Worm (Caenorhabditis elegans) whole organism, L2 larva: ENCODE results near the gene T28C6.8.

Source experiments
- C34F6.9 ChIP-seq: fragments of 150-350 bp; optimal IDR thresholded peaks from 2 replicates; lab custom pipeline; 2014; ENCODE audit warnings: missing biosample characterization, missing genetic modification characterization
- F13H6.1 ChIP-seq: sonication (generic microtip); optimal IDR thresholded peaks from 2 replicates; lab custom pipeline; 2016; ENCODE audit warnings: missing genetic modification characterization, missing compliant biosample characterization
- R02D3.7 ChIP-seq: fragments of 150-350 bp; optimal IDR thresholded peaks from 2 replicates; lab custom pipeline; 2014; ENCODE audit warnings: missing biosample characterization, missing genetic modification characterization
- Y55F3AM.14 ChIP-seq: fragments of 200-800 bp; sonication (Bioruptor generic); optimal IDR thresholded peaks from 2 replicates; lab custom pipeline; 2018; ENCODE audit warnings: mild to moderate bottlenecking, missing genetic modification characterization, missing compliant biosample characterization
- ZK546.5 ChIP-seq: sonication (generic microtip); optimal IDR thresholded peaks from 2 replicates; lab custom pipeline; 2017; ENCODE audit warnings: missing biosample characterization, missing genetic modification characterization
- aly-2 ChIP-seq: fragments of 150-350 bp; optimal IDR thresholded peaks from 2 replicates; lab custom pipeline; 2014; ENCODE audit warnings: missing biosample characterization, missing genetic modification characterization
- blmp-1 ChIP-seq: sonication (generic microtip); optimal IDR thresholded peaks from 2 replicates; lab custom pipeline; 2017; ENCODE audit warnings: missing genetic modification characterization, mild to moderate bottlenecking, missing compliant biosample characterization, antibody characterized with exemption, moderate library complexity; ENCODE audit not compliant: insufficient read depth
- ceh-16 ChIP-seq: fragments of 150-350 bp; optimal IDR thresholded peaks from 2 replicates; lab custom pipeline; 2014; ENCODE audit warnings: missing biosample characterization, missing genetic modification characterization
- ceh-82 ChIP-seq: fragments of 150-350 bp; optimal IDR thresholded peaks from 2 replicates; lab custom pipeline; 2014; ENCODE audit warnings: missing biosample characterization, missing genetic modification characterization
- crh-2 ChIP-seq: sonication (generic microtip); optimal IDR thresholded peaks from 2 replicates; lab custom pipeline; 2017; ENCODE audit warnings: missing biosample characterization, missing genetic modification characterization
- dmd-4 ChIP-seq: sonication (generic microtip); optimal IDR thresholded peaks from 2 replicates; lab custom pipeline; 2017; ENCODE audit warnings: missing biosample characterization, missing genetic modification characterization
- egl-27 ChIP-seq: sonication (generic microtip); optimal IDR thresholded peaks from 3 replicates; lab custom pipeline; 2017; ENCODE audit warnings: missing biosample characterization, missing genetic modification reagents, missing genetic modification characterization
- elt-1 ChIP-seq: fragments of 150-350 bp; optimal IDR thresholded peaks from 2 replicates; lab custom pipeline; 2014; ENCODE audit warnings: missing biosample characterization, missing genetic modification characterization
- fos-1 ChIP-seq: fragments of 150-350 bp; optimal IDR thresholded peaks from 2 replicates; lab custom pipeline; 2014; ENCODE audit warnings: missing biosample characterization, missing genetic modification characterization
- gmeb-1 ChIP-seq: fragments of 150-350 bp; optimal IDR thresholded peaks from 2 replicates; lab custom pipeline; 2014; ENCODE audit warnings: missing biosample characterization, missing genetic modification characterization
- lin-13 ChIP-seq: fragments of 150-350 bp; optimal IDR thresholded peaks from 2 replicates; lab custom pipeline; 2014; ENCODE audit warnings: missing biosample characterization, missing genetic modification reagents, missing genetic modification characterization
- lin-39 ChIP-seq: fragments of 150-350 bp; optimal IDR thresholded peaks from 2 replicates; lab custom pipeline; 2014; ENCODE audit warnings: missing biosample characterization, missing genetic modification reagents, missing genetic modification characterization
- lsy-2 ChIP-seq, 2 experiments: fragments of 150-350 bp in 1 of 2; sonication (generic microtip) in 1 of 2; optimal IDR thresholded peaks; 2 replicates each; lab custom pipeline; 2014 to 2017; ENCODE audit warnings: missing biosample characterization in 2 of 2, missing genetic modification characterization in 2 of 2
- mab-5 ChIP-seq: fragments of 150-350 bp; optimal IDR thresholded peaks from 2 replicates; lab custom pipeline; 2014; ENCODE audit warnings: missing biosample characterization, missing genetic modification characterization
- mdl-1 ChIP-seq, 2 experiments: fragments of 150-350 bp in 1 of 2; sonication (generic microtip) in 1 of 2; optimal IDR thresholded peaks; 2 replicates each; lab custom pipeline; 2017; ENCODE audit warnings: missing biosample characterization in 2 of 2, missing genetic modification characterization in 2 of 2
- nhr-10 ChIP-seq: sonication (generic microtip); optimal IDR thresholded peaks from 2 replicates; lab custom pipeline; 2017; ENCODE audit warnings: missing biosample characterization, missing genetic modification characterization
- nhr-11 ChIP-seq: fragments of 150-350 bp; optimal IDR thresholded peaks from 2 replicates; lab custom pipeline; 2014; ENCODE audit warnings: missing biosample characterization, missing genetic modification characterization
- nhr-12 ChIP-seq: fragments of 150-350 bp; optimal IDR thresholded peaks from 2 replicates; lab custom pipeline; 2014; ENCODE audit warnings: missing biosample characterization, missing genetic modification characterization
- nhr-129 ChIP-seq: fragments of 150-350 bp; optimal IDR thresholded peaks from 2 replicates; lab custom pipeline; 2014; ENCODE audit warnings: missing biosample characterization, missing genetic modification characterization
- nhr-21 ChIP-seq: fragments of 150-350 bp; optimal IDR thresholded peaks from 2 replicates; lab custom pipeline; 2014; ENCODE audit warnings: missing biosample characterization, missing genetic modification characterization
- nhr-23 ChIP-seq: fragments of 150-350 bp; optimal IDR thresholded peaks from 2 replicates; lab custom pipeline; 2014; ENCODE audit warnings: missing biosample characterization, missing genetic modification reagents, missing genetic modification characterization
- nhr-237 ChIP-seq: fragments of 150-350 bp; optimal IDR thresholded peaks from 2 replicates; lab custom pipeline; 2014; ENCODE audit warnings: missing biosample characterization, missing genetic modification characterization
- nhr-25 ChIP-seq: fragments of 150-350 bp; sonication (generic microtip); optimal IDR thresholded peaks from 3 replicates; lab custom pipeline; 2014; ENCODE audit warnings: missing biosample characterization, missing genetic modification characterization
- nhr-6 ChIP-seq: fragments of 150-350 bp; optimal IDR thresholded peaks from 2 replicates; lab custom pipeline; 2014; ENCODE audit warnings: missing biosample characterization, missing genetic modification characterization
- nhr-77 ChIP-seq: fragments of 150-350 bp; optimal IDR thresholded peaks from 2 replicates; lab custom pipeline; 2014; ENCODE audit warnings: missing biosample characterization, missing genetic modification characterization
- peb-1 ChIP-seq: fragments of 150-350 bp; optimal IDR thresholded peaks from 2 replicates; lab custom pipeline; 2014; ENCODE audit warnings: missing biosample characterization, missing genetic modification characterization
- sem-4 ChIP-seq: fragments of 150-350 bp; optimal IDR thresholded peaks from 2 replicates; lab custom pipeline; 2014; ENCODE audit warnings: missing biosample characterization, missing genetic modification reagents, missing genetic modification characterization
- skn-1 ChIP-seq: sonication (generic microtip); optimal IDR thresholded peaks from 2 replicates; lab custom pipeline; 2017; ENCODE audit warnings: missing biosample characterization, missing genetic modification characterization
- sma-3 ChIP-seq: sonication (generic microtip); optimal IDR thresholded peaks from 2 replicates; lab custom pipeline; 2016; ENCODE audit warnings: missing genetic modification reagents, missing genetic modification characterization, missing compliant biosample characterization
- sma-9 ChIP-seq, 2 experiments: fragments of 150-350 bp in 1 of 2; sonication (generic microtip) in 1 of 2; optimal IDR thresholded peaks; 2 replicates each; lab custom pipeline; 2014 to 2016; ENCODE audit warnings: missing genetic modification characterization in 2 of 2, mild to moderate bottlenecking in 1 of 2, missing biosample characterization in 1 of 2, missing compliant biosample characterization in 1 of 2, missing genetic modification reagents in 1 of 2, moderate library complexity in 1 of 2
- snpc-4 ChIP-seq: fragments of 150-350 bp; optimal IDR thresholded peaks from 2 replicates; lab custom pipeline; 2014; ENCODE audit warnings: missing biosample characterization, missing genetic modification characterization
- unc-39 ChIP-seq: fragments of 150-350 bp; optimal IDR thresholded peaks from 2 replicates; lab custom pipeline; 2014; ENCODE audit warnings: missing biosample characterization, missing genetic modification characterization
- unc-55 ChIP-seq: fragments of 150-350 bp; sonication (generic microtip); optimal IDR thresholded peaks from 3 replicates; lab custom pipeline; 2014; ENCODE audit warnings: missing biosample characterization, missing genetic modification reagents, missing genetic modification characterization
- unc-62 ChIP-seq: fragments of 150-350 bp; optimal IDR thresholded peaks from 2 replicates; lab custom pipeline; 2014; ENCODE audit warnings: missing biosample characterization, missing genetic modification reagents, missing genetic modification characterization
- zag-1 ChIP-seq: fragments of 150-350 bp; optimal IDR thresholded peaks from 2 replicates; lab custom pipeline; 2014; ENCODE audit warnings: missing biosample characterization, missing genetic modification characterization
- ztf-1 ChIP-seq: fragments of 200-800 bp; sonication (Bioruptor generic); conservative IDR thresholded peaks from 2 replicates; pipeline ENCODE4 v1.3.6; 2022; ENCODE audit warnings: missing genetic modification characterization, missing compliant biosample characterization
- ztf-11 ChIP-seq: sonication (generic microtip); optimal IDR thresholded peaks from 2 replicates; lab custom pipeline; 2017; ENCODE audit warnings: missing biosample characterization, missing genetic modification characterization

Gene T28C6.8

ce11 chrIV:8813614-8814013, 16.9 kb downstream of the T28C6.8 start, which contains the start of gene exc-5:
exc-5 (minus strand) TSS chrIV:8813670.
- TF ChIP-seq C34F6.9 (tag; lab: Kevin White, UChicago), result peak; percentile 8
- TF ChIP-seq F13H6.1 (tag; lab: Kevin White, UChicago), result peak; percentile 51
- peak; percentile 28 for TF ChIP-seq sma-9 (GFP tag; optimal IDR thresholded peaks at IDR 0.05; lab: Kevin White, UChicago)
- no peak for TF ChIP-seq sma-9 (tag; optimal IDR thresholded peaks at IDR 0.05; lab: Kevin White, UChicago)
- TF ChIP-seq nhr-129 (tag; lab: Kevin White, UChicago), result peak; percentile 13
- TF ChIP-seq nhr-6, result no peak
- TF ChIP-seq blmp-1 (tag; lab: Kevin White, UChicago), result no peak

ce11 chrIV:8807327-8807726, 23.2 kb downstream of the T28C6.8 start:
- TF ChIP-seq nhr-25 (tag; lab: Kevin White, UChicago) (no peak), skn-1 (tag; lab: Kevin White, UChicago) (no peak), fos-1 (peak; percentile 78), peb-1 (tag; lab: Kevin White, UChicago) (no peak), zag-1 (tag; lab: Kevin White, UChicago) (no peak)

ce11 chrIV:8798255-8798654, 32.3 kb downstream of the T28C6.8 start, which contains the start of gene clec-182:
clec-182 (minus strand) TSS chrIV:8798355.
- no peak for TF ChIP-seq lin-39
- no peak for TF ChIP-seq dmd-4 (tag; lab: Kevin White, UChicago)
- TF ChIP-seq sma-3, result no peak
- TF ChIP-seq nhr-23, result no peak
- no peak for TF ChIP-seq mab-5 (tag; lab: Kevin White, UChicago)
- no peak for TF ChIP-seq crh-2 (tag; lab: Kevin White, UChicago)
- no peak for TF ChIP-seq sem-4 (tag; lab: Kevin White, UChicago)
- TF ChIP-seq R02D3.7 (tag; lab: Kevin White, UChicago), result no peak
- no peak for TF ChIP-seq blmp-1 (tag; lab: Kevin White, UChicago)
- no peak for TF ChIP-seq nhr-11
- TF ChIP-seq fos-1, result no peak

- TF ChIP-seq Y55F3AM.14 (GFP tag; lab: Kevin White, UChicago), result no peak
- TF ChIP-seq ceh-82, result no peak
- TF ChIP-seq lin-39, result no peak
- no peak for TF ChIP-seq egl-27 (tag; lab: Kevin White, UChicago)
- no peak for TF ChIP-seq unc-62 (GFP tag; lab: Kevin White, UChicago)
- no peak for TF ChIP-seq snpc-4 (tag; lab: Kevin White, UChicago)
- TF ChIP-seq zag-1 (tag; lab: Kevin White, UChicago), result peak; percentile 58
- peak; percentile 9 for TF ChIP-seq F13H6.1 (tag; lab: Kevin White, UChicago)
- no peak for TF ChIP-seq nhr-10
- TF ChIP-seq nhr-129 (tag; lab: Kevin White, UChicago), result no peak
- no peak for TF ChIP-seq ztf-1 (GFP tag; lab: Robert Waterston, UW)
- no peak for TF ChIP-seq ztf-11
- no peak for TF ChIP-seq nhr-21
- no peak for TF ChIP-seq nhr-12 (tag; lab: Kevin White, UChicago)
- TF ChIP-seq sem-4 (tag; lab: Kevin White, UChicago), result no peak
- no peak for TF ChIP-seq dmd-4 (tag; lab: Kevin White, UChicago)
- TF ChIP-seq ceh-16, result no peak
- peak; percentile 60 for TF ChIP-seq C34F6.9 (tag; lab: Kevin White, UChicago)
- peak; percentile 9 for TF ChIP-seq fos-1
- TF ChIP-seq nhr-23, result no peak
- no peak for TF ChIP-seq sma-3
- no peak for TF ChIP-seq blmp-1 (tag; lab: Kevin White, UChicago)
- no peak for TF ChIP-seq nhr-25 (tag; lab: Kevin White, UChicago)
- TF ChIP-seq sma-9 (GFP tag; optimal IDR thresholded peaks at IDR 0.05; lab: Kevin White, UChicago), result peak; percentile 36
- TF ChIP-seq sma-9 (tag; optimal IDR thresholded peaks at IDR 0.05; lab: Kevin White, UChicago), result no peak
- no peak for TF ChIP-seq ZK546.5 (tag; lab: Kevin White, UChicago)
- TF ChIP-seq unc-39 (tag; lab: Kevin White, UChicago), result no peak
- TF ChIP-seq aly-2 (tag; lab: Kevin White, UChicago), result no peak
- TF ChIP-seq lsy-2 (tag; optimal IDR thresholded peaks at IDR 0.05; lab: Kevin White, UChicago), result no peak
- no peak for TF ChIP-seq nhr-11
- no peak for TF ChIP-seq nhr-237 (tag; lab: Kevin White, UChicago)
- TF ChIP-seq lin-13 (GFP tag; lab: Kevin White, UChicago), result no peak
- TF ChIP-seq mdl-1 (tag; optimal IDR thresholded peaks at IDR 0.05; lab: Kevin White, UChicago), result peak in 1 of 2 experiments; percentile 31
- TF ChIP-seq elt-1 (tag; lab: Kevin White, UChicago), result no peak
- TF ChIP-seq gmeb-1, result no peak
- TF ChIP-seq unc-55 (GFP tag; lab: Kevin White, UChicago), result peak; percentile 52
- no peak for TF ChIP-seq nhr-77
These were observed 34.3 kb downstream of the T28C6.8 start for ce11 chrIV:8796246-8796645.
